Fruit fly (Drosophila melanogaster) whole organism, adult: ENCODE data around the gene TwdlY.

Experiments used
- CG11617 ChIP-seq: fragments of 200-800 bp; sonication (Bioruptor generic); optimal IDR thresholded peaks from 2 replicates; lab custom pipeline; 2017; ENCODE audit warnings: mild to moderate bottlenecking, missing biosample characterization, missing genetic modification reagents, missing genetic modification characterization
- CG12768 ChIP-seq: fragments of 200-800 bp; sonication (Bioruptor generic); optimal IDR thresholded peaks from 2 replicates; lab custom pipeline; 2017; ENCODE audit warnings: missing biosample characterization, missing genetic modification characterization, mild to moderate bottlenecking, moderate library complexity, missing genetic modification reagents
- CG14711 ChIP-seq: fragments of 200-800 bp; sonication (Bioruptor generic); optimal IDR thresholded peaks from 2 replicates; lab custom pipeline; 2018; ENCODE audit warnings: missing biosample characterization, mild to moderate bottlenecking, missing genetic modification characterization, moderate library complexity
- CG1620 ChIP-seq: fragments of 200-800 bp; sonication (Bioruptor generic); optimal IDR thresholded peaks from 2 replicates; lab custom pipeline; 2016; ENCODE audit warnings: missing biosample characterization, missing genetic modification characterization
- CG33017 ChIP-seq: fragments of 200-800 bp; sonication (Bioruptor generic); optimal IDR thresholded peaks from 2 replicates; lab custom pipeline; 2018; ENCODE audit warnings: missing biosample characterization, mild to moderate bottlenecking, missing genetic modification characterization, moderate library complexity
- CG5204 ChIP-seq: fragments of 200-800 bp; sonication (Bioruptor generic); optimal IDR thresholded peaks from 2 replicates; lab custom pipeline; 2016; ENCODE audit warnings: missing biosample characterization, missing genetic modification characterization
- CG7045 ChIP-seq: fragments of 200-800 bp; sonication (Bioruptor generic); optimal IDR thresholded peaks from 2 replicates; lab custom pipeline; 2017; ENCODE audit warnings: missing biosample characterization, mild to moderate bottlenecking, missing genetic modification characterization
- CG7101 ChIP-seq: fragments of 200-800 bp; sonication (Bioruptor generic); optimal IDR thresholded peaks from 2 replicates; lab custom pipeline; 2018; ENCODE audit warnings: missing biosample characterization, mild to moderate bottlenecking, missing genetic modification characterization, moderate library complexity
- Clk ChIP-seq: fragments of 200-800 bp; sonication (Bioruptor generic); optimal IDR thresholded peaks from 2 replicates; lab custom pipeline; 2017; ENCODE audit warnings: missing biosample characterization, missing genetic modification characterization
- Crg-1 ChIP-seq: fragments of 200-800 bp; sonication (Bioruptor generic); optimal IDR thresholded peaks from 2 replicates; lab custom pipeline; 2016; ENCODE audit warnings: missing biosample characterization, missing genetic modification characterization
- Hr96 ChIP-seq: fragments of 200-800 bp; sonication (Bioruptor generic); optimal IDR thresholded peaks from 2 replicates; lab custom pipeline; 2016; ENCODE audit warnings: missing biosample characterization, missing genetic modification characterization
- Mnt ChIP-seq: fragments of 200-800 bp; sonication (Bioruptor generic); optimal IDR thresholded peaks from 2 replicates; lab custom pipeline; 2016; ENCODE audit warnings: missing biosample characterization, mild to moderate bottlenecking, missing genetic modification characterization
- bab1 ChIP-seq: fragments of 200-800 bp; sonication (Bioruptor generic); optimal IDR thresholded peaks from 3 replicates; lab custom pipeline; 2019; ENCODE audit warnings: missing biosample characterization, mild to moderate bottlenecking, missing genetic modification characterization, moderate library complexity
- cic ChIP-seq: fragments of 200-800 bp; sonication (Bioruptor generic); optimal IDR thresholded peaks from 2 replicates; lab custom pipeline; 2017; ENCODE audit warnings: missing biosample characterization, mild to moderate bottlenecking, missing genetic modification characterization, moderate library complexity
- cnc ChIP-seq, 2 experiments: fragments of >200 bp; optimal IDR thresholded peaks; 2 replicates each; lab custom pipeline; 2017
- kay ChIP-seq: fragments of 200-800 bp; sonication (Bioruptor generic); peaks from one replicate; lab custom pipeline; 2016; ENCODE audit warnings: missing biosample characterization, missing genetic modification characterization, borderline replicate concordance
- ovo ChIP-seq: fragments of 200-800 bp; sonication (Bioruptor generic); optimal IDR thresholded peaks from 2 replicates; lab custom pipeline; 2016; ENCODE audit warnings: missing biosample characterization, missing genetic modification characterization
- pad ChIP-seq: fragments of 200-800 bp; sonication (Bioruptor generic); optimal IDR thresholded peaks from 3 replicates; lab custom pipeline; 2017; ENCODE audit warnings: missing biosample characterization, missing genetic modification characterization, mild to moderate bottlenecking, moderate library complexity, missing genetic modification reagents
- tj ChIP-seq: fragments of 200-800 bp; sonication (Bioruptor generic); optimal IDR thresholded peaks from 3 replicates; lab custom pipeline; 2017; ENCODE audit warnings: missing biosample characterization, mild to moderate bottlenecking, missing genetic modification characterization, moderate library complexity
- toe ChIP-seq: fragments of 200-800 bp; sonication (Bioruptor generic); optimal IDR thresholded peaks from 2 replicates; lab custom pipeline; 2016; ENCODE audit warnings: missing biosample characterization, missing genetic modification characterization

TwdlY gene

DNA sequence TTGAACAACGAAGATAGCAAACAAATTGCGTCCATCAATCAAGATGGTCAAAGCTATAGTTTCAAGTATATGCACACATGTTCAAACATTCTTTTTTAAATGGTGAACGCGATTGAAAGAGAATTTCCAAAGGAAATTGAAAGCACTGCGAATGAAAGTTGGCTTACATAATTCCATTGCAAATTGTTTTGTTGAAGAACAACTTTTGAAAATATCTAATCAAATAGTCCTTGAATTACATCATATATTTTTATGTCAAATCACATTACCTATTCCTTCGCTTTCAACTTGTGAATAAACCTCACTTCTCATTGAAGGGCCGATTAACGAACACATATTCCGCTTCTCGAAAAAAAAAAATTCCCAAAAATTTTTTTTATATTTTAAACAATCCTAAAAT, 5.9 kb downstream of the TwdlY start, which contains the start of gene CG32568:
Gene CG32568 (plus strand): TSS at position 301 of the 400 bp plus-strand sequence.
- no peak for TF ChIP-seq Crg-1 (GFP tag; lab: Kevin White, UChicago)

DNA sequence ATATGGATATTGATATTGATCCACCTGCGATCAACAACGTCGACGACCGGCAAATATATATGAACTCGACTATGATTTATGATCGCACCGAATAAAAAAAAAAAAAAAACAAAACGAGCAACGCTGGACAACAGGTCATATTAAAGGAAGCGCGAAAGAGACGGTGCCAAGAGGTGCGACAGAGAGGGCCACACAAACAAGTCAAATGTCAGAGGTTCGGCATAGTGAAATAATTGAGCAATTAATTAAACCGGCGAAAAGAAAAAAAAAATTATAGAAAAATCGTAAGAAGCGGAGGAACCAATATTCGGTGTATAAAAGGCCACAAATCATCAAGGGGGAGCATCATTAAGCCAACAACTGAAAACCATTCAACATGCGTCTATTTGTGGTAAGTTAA, 7.8 kb downstream of the TwdlY start, which contains the start of gene Twdlalpha:
Gene Twdlalpha (plus strand): TSS at position 301 of the 400 bp plus-strand sequence.
- no peak for TF ChIP-seq tj
- no peak for TF ChIP-seq cic
- TF ChIP-seq Mnt (GFP tag; lab: Kevin White, UChicago), result no peak
- no peak for TF ChIP-seq CG7045
- TF ChIP-seq Clk (GFP tag; lab: Kevin White, UChicago), result no peak
- TF ChIP-seq CG14711, result no peak
- no peak for TF ChIP-seq Crg-1 (GFP tag; lab: Kevin White, UChicago)

DNA sequence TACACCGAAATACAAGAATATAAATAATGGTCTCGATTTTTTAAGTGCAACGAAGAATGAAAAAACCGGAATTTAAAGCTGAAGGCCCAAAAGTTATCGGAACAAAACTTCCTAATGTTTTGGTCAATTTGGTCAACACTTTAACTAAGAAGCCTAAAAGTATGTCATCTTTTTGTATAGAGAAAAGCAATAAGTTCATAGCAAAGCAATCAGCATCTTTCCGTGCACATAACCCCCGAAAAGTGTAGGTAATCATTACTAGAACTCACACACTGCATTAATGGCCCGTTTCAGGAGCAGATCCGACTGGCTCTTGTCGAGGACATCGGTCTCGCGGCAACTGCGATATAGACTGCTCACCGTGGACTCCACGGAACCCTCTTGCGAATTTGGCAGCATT, 9.6 kb downstream of the TwdlY start:
- TF ChIP-seq cic (no peak), CG12768 (GFP tag; lab: Kevin White, UChicago) (no peak)

DNA sequence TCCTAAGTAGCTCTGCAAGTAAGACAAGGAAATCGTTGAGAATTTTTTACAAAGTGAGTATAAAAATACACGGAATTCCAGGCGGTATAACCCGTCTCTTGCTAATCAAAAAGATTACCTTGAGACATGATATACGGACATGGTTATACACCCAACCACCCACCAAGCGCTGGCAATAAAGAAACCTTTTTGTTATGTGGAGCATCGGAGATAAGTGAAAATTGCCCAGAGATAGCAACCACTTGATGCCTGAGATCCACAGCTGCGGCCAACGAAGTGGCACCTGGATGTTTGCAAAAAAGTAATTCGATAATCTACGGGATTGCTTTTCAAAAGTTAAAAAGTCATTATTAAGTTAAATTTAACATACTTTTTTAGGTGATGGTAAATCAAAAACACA, 11.2 kb downstream of the TwdlY start:
- TF ChIP-seq Hr96 (GFP tag; lab: Kevin White, UChicago) (no peak), bab1 (no peak), CG11617 (GFP tag; lab: Kevin White, UChicago) (no peak), CG7101 (tag; lab: Kevin White, UChicago) (no peak), Clk (GFP tag; lab: Kevin White, UChicago) (no peak), CG1620 (GFP tag; lab: Kevin White, UChicago) (no peak), kay (GFP tag; lab: Kevin White, UChicago) (no peak), CG7045 (no peak), Mnt (GFP tag; lab: Kevin White, UChicago) (no peak), toe (GFP tag; lab: Kevin White, UChicago) (no peak), cic (no peak), tj (no peak), CG14711 (no peak), cnc (optimal IDR thresholded peaks at IDR 0.05; lab: Kevin White, UChicago) (no peak), CG33017 (tag; lab: Kevin White, UChicago) (no peak), CG12768 (GFP tag; lab: Kevin White, UChicago) (no peak), Crg-1 (GFP tag; lab: Kevin White, UChicago) (no peak), pad (GFP tag; lab: Kevin White, UChicago) (no peak)

DNA sequence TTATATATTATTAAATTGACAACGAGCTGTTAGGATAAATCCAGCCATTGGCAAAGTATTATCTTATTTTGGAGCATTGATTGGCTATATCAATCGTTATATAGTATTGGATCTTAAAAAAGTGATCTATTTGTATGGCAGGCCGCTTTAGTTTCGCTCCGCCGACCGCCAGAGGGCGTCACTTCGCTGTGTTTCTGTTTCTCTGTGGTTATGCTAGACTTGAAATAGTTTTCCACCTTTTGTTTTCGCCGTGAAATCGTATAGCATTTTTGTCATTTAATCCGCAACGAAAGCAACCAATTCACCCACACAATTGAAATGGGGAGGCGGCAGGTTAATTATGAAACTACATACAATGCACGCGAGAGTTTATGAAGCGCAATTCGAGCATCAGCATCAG, 12.1 kb downstream of the TwdlY start:
- peak; percentile 50 for TF ChIP-seq kay (GFP tag; lab: Kevin White, UChicago)
- TF ChIP-seq bab1, result peak; percentile 20
- TF ChIP-seq Mnt (GFP tag; lab: Kevin White, UChicago), result no peak

DNA sequence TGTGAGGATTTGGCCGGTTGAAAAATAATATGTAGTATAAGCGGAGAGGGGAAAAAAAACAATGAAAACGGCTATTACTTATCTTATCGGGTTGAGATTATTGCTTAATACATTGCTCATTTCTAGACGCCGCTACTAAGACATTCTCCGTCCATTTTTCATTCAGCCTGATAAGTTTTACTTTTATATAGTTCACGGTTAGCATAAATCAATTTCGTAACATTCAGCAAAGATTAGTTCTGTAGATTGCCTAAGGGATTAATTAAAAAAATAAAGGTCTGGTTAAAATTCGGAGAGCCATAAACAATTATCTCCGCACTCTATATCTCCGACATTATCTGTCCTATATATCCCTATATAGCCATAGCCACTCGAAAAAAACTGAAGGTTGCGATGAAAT, 12.7 kb downstream of the TwdlY start:
- TF ChIP-seq pad (GFP tag; lab: Kevin White, UChicago), result no peak
- no peak for TF ChIP-seq CG5204 (GFP tag; lab: Kevin White, UChicago)
- TF ChIP-seq ovo, result no peak
- TF ChIP-seq CG14711, result no peak
- no peak for TF ChIP-seq CG1620 (GFP tag; lab: Kevin White, UChicago)
- TF ChIP-seq Mnt (GFP tag; lab: Kevin White, UChicago), result no peak
- TF ChIP-seq bab1, result no peak
- no peak for TF ChIP-seq CG12768 (GFP tag; lab: Kevin White, UChicago)
- no peak for TF ChIP-seq CG11617 (GFP tag; lab: Kevin White, UChicago)
- no peak for TF ChIP-seq Crg-1 (GFP tag; lab: Kevin White, UChicago)
- TF ChIP-seq CG33017 (tag; lab: Kevin White, UChicago), result no peak

DNA sequence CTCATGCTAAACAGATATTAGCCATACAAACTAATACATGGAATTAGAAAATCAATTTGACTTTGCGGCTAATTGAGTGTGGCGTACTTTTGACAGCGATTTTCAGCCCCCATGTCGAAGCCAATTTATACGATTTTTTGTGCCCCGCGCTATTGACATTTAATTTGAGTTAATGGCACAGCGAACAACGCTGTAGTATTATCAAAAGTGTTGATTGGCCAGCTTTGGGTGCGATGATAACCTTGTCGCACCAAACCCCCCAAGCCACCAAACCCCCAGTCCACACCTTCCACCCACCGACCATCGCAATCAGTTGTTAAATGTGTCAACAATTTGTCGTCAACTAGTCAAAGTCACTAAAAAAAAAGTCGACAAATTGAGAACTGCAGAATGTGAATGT, 14.6 kb downstream of the TwdlY start:
- TF ChIP-seq Mnt (GFP tag; lab: Kevin White, UChicago), result peak; percentile 5
- peak; percentile 38 for TF ChIP-seq tj
- peak; percentile 28 for TF ChIP-seq cic
- no peak for TF ChIP-seq bab1
- no peak for TF ChIP-seq ovo
- TF ChIP-seq CG7101 (tag; lab: Kevin White, UChicago), result peak; percentile 20
- TF ChIP-seq toe (GFP tag; lab: Kevin White, UChicago), result no peak

DNA sequence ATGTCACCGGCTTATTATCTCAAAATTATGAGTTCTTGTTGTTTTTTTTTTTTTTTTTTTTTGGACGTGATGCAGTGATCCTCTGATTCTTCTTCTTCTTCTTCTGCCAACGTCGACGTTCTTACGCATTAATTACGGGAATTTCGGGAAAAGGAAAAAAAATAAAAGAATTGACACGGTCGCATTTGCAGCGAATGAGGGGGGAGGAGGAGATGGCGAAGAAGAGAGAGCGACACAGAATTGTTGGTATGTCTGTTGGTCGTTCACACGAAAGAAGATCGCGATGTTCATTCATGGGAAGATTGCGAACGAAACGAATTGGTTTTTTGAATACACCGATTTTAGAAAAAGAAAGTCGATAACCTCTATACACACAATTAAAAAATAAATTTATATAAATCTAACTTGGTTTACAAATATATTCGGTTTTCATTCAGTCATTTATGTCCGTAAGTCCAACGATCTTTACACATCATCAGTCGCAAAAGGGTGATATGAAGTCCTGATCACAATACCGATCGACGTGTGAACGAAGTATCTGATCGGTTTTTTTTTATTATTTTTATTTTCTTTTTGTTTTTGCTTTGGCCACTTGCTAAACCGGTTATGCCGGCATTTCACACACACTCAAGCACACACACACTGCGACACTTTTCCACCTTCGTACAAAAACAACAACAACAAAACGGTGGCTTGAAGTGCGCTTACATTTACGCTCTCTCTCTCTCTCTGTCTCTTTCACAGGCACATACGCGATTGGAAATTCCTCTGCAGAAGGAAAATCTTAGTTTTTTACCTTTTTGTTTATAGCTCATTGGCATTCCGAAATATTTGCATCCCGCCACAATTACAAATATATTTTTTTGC, 16.2 kb downstream of the TwdlY start:
- TF ChIP-seq CG1620 (GFP tag; lab: Kevin White, UChicago), result peak; percentile 22
- peak; percentile 63 for TF ChIP-seq CG11617 (GFP tag; lab: Kevin White, UChicago)
- no peak for TF ChIP-seq Crg-1 (GFP tag; lab: Kevin White, UChicago)
- TF ChIP-seq CG5204 (GFP tag; lab: Kevin White, UChicago), result peak; percentile 40
- peak; percentile 57 for TF ChIP-seq pad (GFP tag; lab: Kevin White, UChicago)
- peak; percentile 76 for TF ChIP-seq CG7101 (tag; lab: Kevin White, UChicago)
- no peak for TF ChIP-seq ovo
- TF ChIP-seq kay (GFP tag; lab: Kevin White, UChicago), result peak; percentile 79
- peak; percentile 56 for TF ChIP-seq CG14711
- no peak for TF ChIP-seq cic
- TF ChIP-seq CG33017 (tag; lab: Kevin White, UChicago), result peak; percentile 51
- no peak for TF ChIP-seq toe (GFP tag; lab: Kevin White, UChicago)
- TF ChIP-seq tj, result peak; percentile 46
- peak; percentile 41 for TF ChIP-seq Hr96 (GFP tag; lab: Kevin White, UChicago)
- TF ChIP-seq Clk (GFP tag; lab: Kevin White, UChicago), result no peak
- peak; percentile 12 for TF ChIP-seq Mnt (GFP tag; lab: Kevin White, UChicago)
- TF ChIP-seq bab1, result peak; percentile 89
- TF ChIP-seq CG12768 (GFP tag; lab: Kevin White, UChicago), result no peak
- TF ChIP-seq CG7045, result peak; percentile 49
- TF ChIP-seq cnc (optimal IDR thresholded peaks at IDR 0.05; lab: Kevin White, UChicago), result no peak
